Worm (Caenorhabditis elegans) whole organism, L1 larva: ENCODE data around the gene ets-5.
A peak's percentile ranks its signal among the peaks of the same experiment; 100 is the strongest.

ENCODE experiments used
- C04F5.9 ChIP-seq: sonication (generic microtip); optimal IDR thresholded peaks from 2 replicates; lab custom pipeline; 2016; ENCODE audit warnings: missing genetic modification characterization, missing compliant biosample characterization
- C16A3.4 ChIP-seq: fragments of 150-350 bp; optimal IDR thresholded peaks from 2 replicates; lab custom pipeline; 2014; ENCODE audit warnings: missing biosample characterization, missing genetic modification characterization
- C34B4.2 ChIP-seq: sonication (generic microtip); optimal IDR thresholded peaks from 2 replicates; lab custom pipeline; 2017; ENCODE audit warnings: mild to moderate bottlenecking, missing genetic modification characterization, missing compliant biosample characterization
- F16B12.6 ChIP-seq: fragments of 150-350 bp; optimal IDR thresholded peaks from 2 replicates; lab custom pipeline; 2014; ENCODE audit warnings: missing biosample characterization, missing genetic modification characterization
- Y116A8C.19 ChIP-seq: sonication (generic microtip); optimal IDR thresholded peaks from 2 replicates; lab custom pipeline; 2016; ENCODE audit warnings: missing compliant biosample characterization, missing genetic modification characterization, borderline replicate concordance
- ceh-63 ChIP-seq: fragments of 200-800 bp; sonication (Bioruptor generic); optimal IDR thresholded peaks from 2 replicates; lab custom pipeline; 2018; ENCODE audit warnings: mild to moderate bottlenecking, missing genetic modification characterization, missing compliant biosample characterization
- dsc-1 ChIP-seq: sonication (generic microtip); optimal IDR thresholded peaks from 2 replicates; lab custom pipeline; 2016; ENCODE audit warnings: mild to moderate bottlenecking, missing genetic modification characterization, missing compliant biosample characterization
- egl-13 ChIP-seq: sonication (generic microtip); optimal IDR thresholded peaks from 2 replicates; lab custom pipeline; 2016; ENCODE audit warnings: missing genotype, missing genetic modification reagents, missing genetic modification characterization, missing compliant biosample characterization
- elt-2 ChIP-seq: sonication (generic microtip); optimal IDR thresholded peaks from 2 replicates; lab custom pipeline; 2016; ENCODE audit warnings: missing genetic modification characterization, mild to moderate bottlenecking, inconsistent platforms, missing compliant biosample characterization, missing genetic modification reagents
- fkh-10 ChIP-seq: sonication (generic microtip); optimal IDR thresholded peaks from 2 replicates; lab custom pipeline; 2017; ENCODE audit warnings: missing biosample characterization, missing genetic modification reagents, missing genetic modification characterization
- grh-1 ChIP-seq: fragments of 200-800 bp; sonication (Bioruptor generic); IDR thresholded peaks from 2 replicates; pipeline ENCODE4 v1.3.6; 2022; ENCODE audit warnings: missing genetic modification reagents, missing genetic modification characterization, missing compliant biosample characterization
- hlh-17 ChIP-seq: fragments of 200-800 bp; sonication (Bioruptor generic); optimal IDR thresholded peaks from 2 replicates; lab custom pipeline; 2018; ENCODE audit warnings: missing genetic modification characterization, mild to moderate bottlenecking, missing compliant biosample characterization, moderate library complexity, borderline replicate concordance
- hpl-2 ChIP-seq: fragments of 150-350 bp; optimal IDR thresholded peaks from 2 replicates; lab custom pipeline; 2014; ENCODE audit warnings: missing biosample characterization, missing genetic modification reagents, missing genetic modification characterization
- irx-1 ChIP-seq: sonication (generic microtip); optimal IDR thresholded peaks from 2 replicates; lab custom pipeline; 2016; ENCODE audit warnings: missing genetic modification characterization, missing compliant biosample characterization
- lin-14 ChIP-seq: fragments of 200-800 bp; sonication (Bioruptor generic); optimal IDR thresholded peaks from 2 replicates; lab custom pipeline; 2018; ENCODE audit warnings: mild to moderate bottlenecking, missing genetic modification characterization, moderate library complexity, missing compliant biosample characterization
- lsy-2 ChIP-seq, 2 experiments: fragments of 150-350 bp; optimal IDR thresholded peaks; 2 replicates each; lab custom pipeline; 2014; ENCODE audit warnings: missing biosample characterization in 2 of 2, missing genetic modification characterization in 2 of 2
- mep-1 ChIP-seq: fragments of 150-350 bp; optimal IDR thresholded peaks from 2 replicates; lab custom pipeline; 2014; ENCODE audit warnings: missing biosample characterization, missing genetic modification characterization
- nhr-12 ChIP-seq: sonication (generic microtip); optimal IDR thresholded peaks from 2 replicates; lab custom pipeline; 2017; ENCODE audit warnings: missing biosample characterization, missing genetic modification characterization
- nhr-47 ChIP-seq: sonication (generic microtip); optimal IDR thresholded peaks from 2 replicates; lab custom pipeline; 2016; ENCODE audit warnings: mild to moderate bottlenecking, missing genetic modification characterization, moderate library complexity, missing compliant biosample characterization
- nhr-71 ChIP-seq: sonication (generic microtip); optimal IDR thresholded peaks from 2 replicates; lab custom pipeline; 2016; ENCODE audit warnings: mild to moderate bottlenecking, missing genetic modification characterization, moderate library complexity, missing compliant biosample characterization
- nhr-77 ChIP-seq: fragments of 150-350 bp; optimal IDR thresholded peaks from 2 replicates; lab custom pipeline; 2014; ENCODE audit warnings: missing biosample characterization, missing genetic modification characterization
- nhr-85 ChIP-seq: sonication (generic microtip); peaks from one replicate; lab custom pipeline; 2016; ENCODE audit warnings: missing genetic modification characterization, inconsistent platforms, missing compliant biosample characterization
- snu-23 ChIP-seq: sonication (generic microtip); optimal IDR thresholded peaks from 2 replicates; lab custom pipeline; 2016; ENCODE audit warnings: missing genetic modification characterization, missing compliant biosample characterization
- sox-4 ChIP-seq: sonication (generic microtip); optimal IDR thresholded peaks from 2 replicates; lab custom pipeline; 2016; ENCODE audit warnings: missing genetic modification characterization, missing compliant biosample characterization
- swsn-7 ChIP-seq: sonication (generic microtip); optimal IDR thresholded peaks from 2 replicates; lab custom pipeline; 2016; ENCODE audit warnings: missing genetic modification characterization, missing compliant biosample characterization
- unc-62 ChIP-seq: fragments of 150-350 bp; optimal IDR thresholded peaks from 2 replicates; lab custom pipeline; 2014; ENCODE audit warnings: missing biosample characterization, missing genetic modification reagents, missing genetic modification characterization
- unc-86 ChIP-seq: sonication (generic microtip); optimal IDR thresholded peaks from 2 replicates; lab custom pipeline; 2016; ENCODE audit warnings: missing genetic modification characterization, missing compliant biosample characterization
- zag-1 ChIP-seq: fragments of 150-350 bp; optimal IDR thresholded peaks from 2 replicates; lab custom pipeline; 2014; ENCODE audit warnings: missing biosample characterization, missing genetic modification characterization

Gene ets-5

ce11 chrX:5033868-5034267, 50.5 kb downstream of the ets-5 start, which contains the start of gene ZC449.4 (continued):
- no peak for TF ChIP-seq grh-1 (GFP tag; lab: Robert Waterston, UW)
- TF ChIP-seq, all 84 proteins: peak for 0

- no peak for TF ChIP-seq nhr-85
- no peak for TF ChIP-seq sox-4 (tag; lab: Kevin White, UChicago)
- no peak for TF ChIP-seq nhr-12 (tag; lab: Kevin White, UChicago)
- peak; percentile 5 for TF ChIP-seq dsc-1 (tag; lab: Kevin White, UChicago)
- TF ChIP-seq lsy-2 (tag; optimal IDR thresholded peaks at IDR 0.05; lab: Kevin White, UChicago) = peak in 1 of 2 experiments; percentile 22
- peak; percentile 21 for TF ChIP-seq swsn-7 (tag; lab: Kevin White, UChicago)
- TF ChIP-seq nhr-77 (tag; lab: Kevin White, UChicago) = no peak
- peak; percentile 78 for TF ChIP-seq zag-1 (tag; lab: Kevin White, UChicago)
- peak; percentile 81 for TF ChIP-seq lin-14 (GFP tag; lab: Kevin White, UChicago)
- peak; percentile 68 for TF ChIP-seq unc-86 (tag; lab: Kevin White, UChicago)
- no peak for TF ChIP-seq snu-23 (GFP tag; lab: Kevin White, UChicago)
- peak; percentile 59 for TF ChIP-seq nhr-71 (tag; lab: Kevin White, UChicago)
- TF ChIP-seq egl-13 (tag; lab: Kevin White, UChicago) = peak; percentile 55
- TF ChIP-seq C34B4.2 = no peak
- TF ChIP-seq elt-2 (tag; lab: Kevin White, UChicago) = no peak
- TF ChIP-seq C16A3.4 = no peak
- TF ChIP-seq mep-1 (tag; lab: Kevin White, UChicago) = no peak
- peak; percentile 15 for TF ChIP-seq nhr-47 (tag; lab: Kevin White, UChicago)
- peak; percentile 79 for TF ChIP-seq fkh-10 (GFP tag; lab: Kevin White, UChicago)
- TF ChIP-seq unc-62 (GFP tag; lab: Kevin White, UChicago) = no peak
Measured at ce11 chrX:5031742-5032141, 52.6 kb downstream of the ets-5 start.

- TF ChIP-seq lin-14 (GFP tag; lab: Kevin White, UChicago) (peak; percentile 33), hlh-17 (no peak), Y116A8C.19 (tag; lab: Kevin White, UChicago) (no peak), elt-2 (tag; lab: Kevin White, UChicago) (no peak), C16A3.4 (no peak), fkh-10 (GFP tag; lab: Kevin White, UChicago) (peak; percentile 71), ceh-63 (GFP tag; lab: Kevin White, UChicago) (no peak), hpl-2 (no peak)
- TF ChIP-seq, all 84 proteins: peak for 2
Measured at ce11 chrX:5028593-5028955, 55.8 kb downstream of the ets-5 start.

ce11 chrX:5027923-5028592, 56.3 kb downstream of the ets-5 start:
- TF ChIP-seq fkh-10 (GFP tag; lab: Kevin White, UChicago) (peak; percentile 20), irx-1 (tag; lab: Kevin White, UChicago) (no peak), C04F5.9 (tag; lab: Kevin White, UChicago) (no peak), F16B12.6 (tag; lab: Kevin White, UChicago) (no peak), nhr-85 (peak; percentile 61)
